Worm (Caenorhabditis elegans) whole organism, L2 larva: ENCODE results near the gene K09C4.10.

Source experiments
- aly-2 ChIP-seq: fragments of 150-350 bp; optimal IDR thresholded peaks from 2 replicates; lab custom pipeline; 2014; ENCODE audit warnings: missing biosample characterization, missing genetic modification characterization
- mdl-1 ChIP-seq, 2 experiments: fragments of 150-350 bp in 1 of 2; sonication (generic microtip) in 1 of 2; optimal IDR thresholded peaks; 2 replicates each; lab custom pipeline; 2017; ENCODE audit warnings: missing biosample characterization in 2 of 2, missing genetic modification characterization in 2 of 2
- nhr-11 ChIP-seq: fragments of 150-350 bp; optimal IDR thresholded peaks from 2 replicates; lab custom pipeline; 2014; ENCODE audit warnings: missing biosample characterization, missing genetic modification characterization
- nhr-77 ChIP-seq: fragments of 150-350 bp; optimal IDR thresholded peaks from 2 replicates; lab custom pipeline; 2014; ENCODE audit warnings: missing biosample characterization, missing genetic modification characterization
- unc-62 ChIP-seq: fragments of 150-350 bp; optimal IDR thresholded peaks from 2 replicates; lab custom pipeline; 2014; ENCODE audit warnings: missing biosample characterization, missing genetic modification reagents, missing genetic modification characterization

ce11 chrX:3284967-3285366, 4.9 kb upstream of the K09C4.10 start:
- TF ChIP-seq nhr-11 (tag; lab: Kevin White, UChicago) (no peak), unc-62 (no peak), aly-2 (tag; lab: Kevin White, UChicago) (no peak), nhr-77 (no peak), mdl-1 (tag; optimal IDR thresholded peaks at IDR 0.05; lab: Kevin White, UChicago) (no peak)
